Worm (Caenorhabditis elegans): ENCODE measurements around the gene tax-6.

ce11 chrIV:10530648-10531047 is 29.2 kb upstream of the tax-6 start, which contains the start of gene T07G12.2:
- TF ChIP-seq flt-1 (GFP tag; IDR thresholded peaks at IDR 0.05) (no peak), tbx-37 (GFP tag; conservative IDR thresholded peaks at IDR 0.05) (no peak), tbx-11 (GFP tag; IDR thresholded peaks at IDR 0.05) (no peak), hnd-1 (tag; optimal IDR thresholded peaks at IDR 0.05) (no peak), F13C5.2 (tag; optimal IDR thresholded peaks at IDR 0.05) (no peak), B0310.2 (tag; optimal IDR thresholded peaks at IDR 0.05) (no peak), ama-1 (optimal IDR thresholded peaks at IDR 0.05) (no peak), scrt-1 (GFP tag; IDR thresholded peaks at IDR 0.05) (no peak), aly-1 (tag; optimal IDR thresholded peaks at IDR 0.05) (no peak), hmbx-1 (tag; optimal IDR thresholded peaks at IDR 0.05) (no peak), tra-4 (tag; optimal IDR thresholded peaks at IDR 0.05) (no peak), ets-7 (tag; optimal IDR thresholded peaks at IDR 0.05) (no peak)

Measured in whole organism, early embryonic.